Fruit fly (Drosophila melanogaster): ENCODE results near the gene Ubr3.

Ubr3 gene

DNA sequence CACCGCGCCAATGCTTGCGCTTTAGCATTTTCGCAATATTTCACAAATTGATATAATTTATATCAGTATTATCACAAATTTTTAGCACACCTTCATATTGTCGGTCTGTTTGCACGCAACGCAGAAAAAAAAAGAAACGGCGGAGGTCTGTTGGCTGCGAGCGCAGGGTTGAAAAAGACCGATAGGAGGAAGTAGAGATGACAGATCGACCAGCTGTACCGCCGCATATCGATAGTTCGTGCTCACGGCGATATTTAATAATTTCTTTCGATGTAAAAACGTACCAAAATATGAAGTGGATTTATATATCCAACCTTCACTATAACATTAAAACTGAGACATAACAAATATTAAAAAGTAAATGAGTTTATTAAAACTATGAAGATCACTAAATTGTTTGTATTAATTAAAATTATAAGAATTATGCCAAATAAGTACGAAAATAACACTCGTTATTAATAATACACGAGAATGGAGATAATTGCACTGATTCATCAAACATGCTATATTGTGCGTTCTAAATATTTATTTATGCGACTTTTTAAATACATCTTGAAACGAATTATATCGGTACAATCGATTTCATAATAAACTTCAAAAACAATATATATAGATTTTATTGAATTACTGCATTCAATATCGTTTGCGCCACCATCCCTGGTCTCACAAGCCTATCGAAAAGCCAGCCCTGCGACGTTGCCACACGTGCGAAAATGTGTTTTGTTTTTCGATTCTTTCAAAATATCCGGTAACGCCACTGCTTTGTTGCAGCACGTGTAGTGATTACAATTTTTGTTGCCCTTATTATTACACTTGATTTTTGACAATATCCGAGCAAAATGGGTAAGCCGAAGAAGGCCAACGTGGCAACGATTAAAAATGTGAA is 34.3 kb upstream of the Ubr3 start, which contains the start of the genes RpS6 and bys (continued):
- peak; percentile 70 for TF ChIP-seq CG34224 (GFP tag; IDR thresholded peaks at IDR 0.05; ENCODE audit: partially characterized antibody)
- TF ChIP-seq CG3995 (GFP tag; optimal IDR thresholded peaks at IDR 0.05), result peak; percentile 22
- TF ChIP-seq CG1529 (GFP tag; optimal IDR thresholded peaks at IDR 0.05), result no peak
- peak; percentile 35 for TF ChIP-seq Antp (GFP tag; optimal IDR thresholded peaks at IDR 0.05)
- TF ChIP-seq fd64A (GFP tag; optimal IDR thresholded peaks at IDR 0.05), result peak; percentile 19
- TF ChIP-seq CG11695 (GFP tag; IDR thresholded peaks at IDR 0.05), result 0 out of 3 replicates have a peak, but pooled peaks have one; percentile 31
- peak; percentile 41 for TF ChIP-seq slou (GFP tag; optimal IDR thresholded peaks at IDR 0.05)
- TF ChIP-seq maf-S (GFP tag; optimal IDR thresholded peaks at IDR 0.05), result peak; percentile 18
- TF ChIP-seq CG13894 (tag; optimal IDR thresholded peaks at IDR 0.05), result peak; percentile 26
- no peak for TF ChIP-seq dan (GFP tag; IDR thresholded peaks at IDR 0.05)
- TF ChIP-seq CG4328 (GFP tag; optimal IDR thresholded peaks at IDR 0.05), result peak; percentile 15
- no peak for TF ChIP-seq Hr51 (GFP tag; optimal IDR thresholded peaks at IDR 0.05)
- TF ChIP-seq Dref (GFP tag; IDR thresholded peaks at IDR 0.05), result peak; percentile 76
- TF ChIP-seq psq (GFP tag; optimal IDR thresholded peaks at IDR 0.05), result no peak
- TF ChIP-seq D (optimal IDR thresholded peaks at IDR 0.05), result no peak
- peak; percentile 10 for TF ChIP-seq D (GFP tag; optimal IDR thresholded peaks at IDR 0.05)
- TF ChIP-seq D19B (GFP tag; optimal IDR thresholded peaks at IDR 0.05), result no peak
- peak; percentile 68 for TF ChIP-seq CG30403 (GFP tag; optimal IDR thresholded peaks at IDR 0.05)
- TF ChIP-seq stc (GFP tag; IDR thresholded peaks at IDR 0.05), result no peak
- TF ChIP-seq sqz (GFP tag; optimal IDR thresholded peaks at IDR 0.05), result peak; percentile 82
- peak; percentile 69 for TF ChIP-seq caup (GFP tag; optimal IDR thresholded peaks at IDR 0.05; ENCODE audit: severe bottlenecking)
- peak; percentile 80 for TF ChIP-seq Dll (GFP tag; IDR thresholded peaks at IDR 0.05; ENCODE audit: partially characterized antibody)
- TF ChIP-seq CG8478 (optimal IDR thresholded peaks at IDR 0.05), result no peak
- TF ChIP-seq C15 (GFP tag; IDR thresholded peaks at IDR 0.05), result no peak
- TF ChIP-seq CG7786 (GFP tag; optimal IDR thresholded peaks at IDR 0.05), result no peak
- peak; percentile 61 for TF ChIP-seq CG1603 (tag; optimal IDR thresholded peaks at IDR 0.05)
- TF ChIP-seq kay (GFP tag; optimal IDR thresholded peaks at IDR 0.05), result no peak
- TF ChIP-seq gcm (GFP tag; optimal IDR thresholded peaks at IDR 0.05), result no peak
- TF ChIP-seq CG2875 (GFP tag; optimal IDR thresholded peaks at IDR 0.05), result peak; percentile 55
- TF ChIP-seq Pdp1 (GFP tag; optimal IDR thresholded peaks at IDR 0.05), result peak; percentile 15 to 42
- no peak for TF ChIP-seq en (GFP tag; optimal IDR thresholded peaks at IDR 0.05)
- no peak for TF ChIP-seq CG12299 (tag; optimal IDR thresholded peaks at IDR 0.05)
- TF ChIP-seq run (tag; optimal IDR thresholded peaks at IDR 0.05), result peak; percentile 7
- peak; percentile 63 for TF ChIP-seq CG10267 (tag; optimal IDR thresholded peaks at IDR 0.05)
- peak; percentile 92 for TF ChIP-seq dm (GFP tag; optimal IDR thresholded peaks at IDR 0.05)
- TF ChIP-seq H15 (GFP tag; IDR thresholded peaks at IDR 0.05), result peak; percentile 58; the same call in 1 of the 3 replicates
- peak; percentile 59 for TF ChIP-seq Fer1 (GFP tag; optimal IDR thresholded peaks at IDR 0.05)
- no peak for TF ChIP-seq CG10959 (GFP tag; IDR thresholded peaks at IDR 0.05)
- peak; percentile 51 for TF ChIP-seq odd (GFP tag; optimal IDR thresholded peaks at IDR 0.05)
- TF ChIP-seq CG14860 (GFP tag; IDR thresholded peaks at IDR 0.05; ENCODE audit: partially characterized antibody), result peak; percentile 77
- peak; percentile 12 for TF ChIP-seq fu2 (GFP tag; optimal IDR thresholded peaks at IDR 0.05)
- no peak for TF ChIP-seq CG1024 (GFP tag; IDR thresholded peaks at IDR 0.05)
- peak; percentile 32 for TF ChIP-seq her (GFP tag; optimal IDR thresholded peaks at IDR 0.05)
- no peak; the same call in 1 of the 2 replicates for TF ChIP-seq ro (GFP tag; IDR thresholded peaks at IDR 0.05)
- TF ChIP-seq fd3F (GFP tag; optimal IDR thresholded peaks at IDR 0.05), result no peak
- TF ChIP-seq CG16779 (GFP tag; IDR thresholded peaks at IDR 0.05), result peak; percentile 65
- TF ChIP-seq CG16815 (GFP tag; optimal IDR thresholded peaks at IDR 0.05), result peak; percentile 45
- TF ChIP-seq ci (GFP tag; IDR thresholded peaks at IDR 0.05), result peak; percentile 89
- no peak for TF ChIP-seq danr (GFP tag; IDR thresholded peaks at IDR 0.05)

All from whole organism, embryonic.